Worm (Caenorhabditis elegans) whole organism, L4/young adult: Measurements from ENCODE around the gene clec-128.
A peak's percentile ranks its signal among the peaks of the same experiment; 100 is the strongest.

ENCODE experiments used
- W03F9.2 ChIP-seq: fragments of 150-350 bp; optimal IDR thresholded peaks from 2 replicates; lab custom pipeline; 2014; ENCODE audit warnings: missing biosample characterization, missing genetic modification characterization
- dao-5 ChIP-seq: sonication (generic microtip); optimal IDR thresholded peaks from 2 replicates; lab custom pipeline; 2016; ENCODE audit warnings: missing genotype, missing genetic modification characterization, moderate library complexity, missing compliant biosample characterization
- him-1 ChIP-seq: sonication (generic microtip); optimal IDR thresholded peaks from 2 replicates; lab custom pipeline; 2016; ENCODE audit warnings: missing genotype, missing genetic modification reagents, missing genetic modification characterization, missing compliant biosample characterization

clec-128 gene

ce11 chrII:3569118-3569517 lies 1.7 kb downstream of the clec-128 start, which contains the start of gene clec-127:
Gene clec-127, minus strand, starts transcription at chrII:3569218.
- TF ChIP-seq him-1 (tag; lab: Kevin White, UChicago): no peak
- TF ChIP-seq W03F9.2 (tag; lab: Kevin White, UChicago): no peak
- no peak for TF ChIP-seq dao-5 (tag; lab: Kevin White, UChicago)

- TF ChIP-seq dao-5 (tag; lab: Kevin White, UChicago): peak; percentile 18
Measured at ce11 chrII:3567576-3567975, 3.3 kb downstream of the clec-128 start.

- TF ChIP-seq dao-5 (tag; lab: Kevin White, UChicago) (no peak), him-1 (tag; lab: Kevin White, UChicago) (no peak), W03F9.2 (tag; lab: Kevin White, UChicago) (no peak)
Measured at ce11 chrII:3567066-3567465, 3.8 kb downstream of the clec-128 start.

ce11 chrII:3562419-3562818 lies 8.4 kb downstream of the clec-128 start, which contains the start of gene W10G11.3:
Gene W10G11.3, minus strand, starts transcription at chrII:3562519.
- TF ChIP-seq dao-5 (tag; lab: Kevin White, UChicago) (no peak), him-1 (tag; lab: Kevin White, UChicago) (no peak), W03F9.2 (tag; lab: Kevin White, UChicago) (no peak)

- TF ChIP-seq dao-5 (tag; lab: Kevin White, UChicago) (no peak), W03F9.2 (tag; lab: Kevin White, UChicago) (no peak), him-1 (tag; lab: Kevin White, UChicago) (no peak)
Measured at ce11 chrII:3561561-3561960, 9.3 kb downstream of the clec-128 start, which contains the start of gene W10G11.2. Gene W10G11.2, minus strand, starts transcription at chrII:3561661.

ce11 chrII:3560592-3560991 lies 10.2 kb downstream of the clec-128 start, which contains the start of gene W10G11.1:
Gene W10G11.1, minus strand, starts transcription at chrII:3560692.
- TF ChIP-seq him-1 (tag; lab: Kevin White, UChicago) (no peak), W03F9.2 (tag; lab: Kevin White, UChicago) (no peak), dao-5 (tag; lab: Kevin White, UChicago) (no peak)

ce11 chrII:3557417-3557816 lies 13.4 kb downstream of the clec-128 start, which contains the start of gene lgc-45:
Gene lgc-45, plus strand, starts transcription at chrII:3557472.
- TF ChIP-seq him-1 (tag; lab: Kevin White, UChicago): no peak
- TF ChIP-seq dao-5 (tag; lab: Kevin White, UChicago): no peak
- TF ChIP-seq W03F9.2 (tag; lab: Kevin White, UChicago): no peak

- TF ChIP-seq him-1 (tag; lab: Kevin White, UChicago) (no peak), dao-5 (tag; lab: Kevin White, UChicago) (no peak), W03F9.2 (tag; lab: Kevin White, UChicago) (no peak)
Measured at ce11 chrII:3556584-3556983, 14.2 kb downstream of the clec-128 start.

ce11 chrII:3555281-3555680 lies 15.5 kb downstream of the clec-128 start:
- TF ChIP-seq dao-5 (tag; lab: Kevin White, UChicago): no peak
- no peak for TF ChIP-seq him-1 (tag; lab: Kevin White, UChicago)
- no peak for TF ChIP-seq W03F9.2 (tag; lab: Kevin White, UChicago)

ce11 chrII:3554673-3555072 lies 16.2 kb downstream of the clec-128 start:
- TF ChIP-seq him-1 (tag; lab: Kevin White, UChicago) (no peak), dao-5 (tag; lab: Kevin White, UChicago) (no peak), W03F9.2 (tag; lab: Kevin White, UChicago) (no peak)

- TF ChIP-seq dao-5 (tag; lab: Kevin White, UChicago) (no peak), W03F9.2 (tag; lab: Kevin White, UChicago) (peak; percentile 41)
Measured at ce11 chrII:3553453-3553852, 17.4 kb downstream of the clec-128 start, which contains the start of gene dnc-3. Gene dnc-3, plus strand, starts transcription at chrII:3553724.

ce11 chrII:3550352-3550751 lies 20.5 kb downstream of the clec-128 start, which contains the start of gene W10G11.19:
Gene W10G11.19, plus strand, starts transcription at chrII:3550652.
- TF ChIP-seq dao-5 (tag; lab: Kevin White, UChicago) (no peak), W03F9.2 (tag; lab: Kevin White, UChicago) (no peak), him-1 (tag; lab: Kevin White, UChicago) (no peak)

ce11 chrII:3547282-3547681 lies 23.5 kb downstream of the clec-128 start:
- no peak for TF ChIP-seq W03F9.2 (tag; lab: Kevin White, UChicago)
- TF ChIP-seq him-1 (tag; lab: Kevin White, UChicago): peak; percentile 3
- no peak for TF ChIP-seq dao-5 (tag; lab: Kevin White, UChicago)

ce11 chrII:3546381-3546931 lies 24.4 kb downstream of the clec-128 start, which contains the start of gene apd-3:
Gene apd-3, minus strand, starts transcription at chrII:3546431.
- TF ChIP-seq him-1 (tag; lab: Kevin White, UChicago): no peak
- TF ChIP-seq W03F9.2 (tag; lab: Kevin White, UChicago): no peak
- TF ChIP-seq dao-5 (tag; lab: Kevin White, UChicago): no peak
